Fruit fly (Drosophila melanogaster): ENCODE measurements around the gene CG32532.

CG32532 gene

dm6 chrX:19521753-19522383, 25.4 kb downstream of the CG32532 start, which contains the start of the genes Idh3a and CoRest (continued):
- no peak for TF ChIP-seq CG14667 (GFP tag; IDR thresholded peaks at IDR 0.05)
- no peak for TF ChIP-seq gem (tag; optimal IDR thresholded peaks at IDR 0.05)
- TF ChIP-seq CG6813 (GFP tag; optimal IDR thresholded peaks at IDR 0.05), result no peak
- TF ChIP-seq NC2β (GFP tag; optimal IDR thresholded peaks at IDR 0.05), result no peak
- peak; percentile 9 for TF ChIP-seq CG8478 (optimal IDR thresholded peaks at IDR 0.05)
- 0 out of 2 replicates have a peak, but pooled peaks have one; percentile 14 for TF ChIP-seq CG42726 (GFP tag; IDR thresholded peaks at IDR 0.05; ENCODE audit: partially characterized antibody)
- peak; percentile 76 for TF ChIP-seq CG1603 (tag; optimal IDR thresholded peaks at IDR 0.05)
- TF ChIP-seq Hmx (GFP tag; optimal IDR thresholded peaks at IDR 0.05), result no peak
- no peak for TF ChIP-seq btn (GFP tag; optimal IDR thresholded peaks at IDR 0.05)
- TF ChIP-seq stwl (tag; optimal IDR thresholded peaks at IDR 0.05), result peak; percentile 28
- no peak for TF ChIP-seq GATAe (GFP tag; conservative IDR thresholded peaks at IDR 0.05)
- peak; percentile 46; the same call in 2 of the 3 replicates for TF ChIP-seq CG34224 (GFP tag; IDR thresholded peaks at IDR 0.05; ENCODE audit: partially characterized antibody)
- TF ChIP-seq Nf-YA (GFP tag; IDR thresholded peaks at IDR 0.05), result no peak
- peak; percentile 54 for TF ChIP-seq CG9215 (GFP tag; IDR thresholded peaks at IDR 0.05)
- peak; percentile 67 for TF ChIP-seq seq (GFP tag; IDR thresholded peaks at IDR 0.05)
- TF ChIP-seq CG11696 (GFP tag; IDR thresholded peaks at IDR 0.05), result no peak
- 0 out of 3 replicates have a peak, but pooled peaks have one; percentile 19 for TF ChIP-seq zfh1 (GFP tag; IDR thresholded peaks at IDR 0.05)
- TF ChIP-seq zf30C (GFP tag; optimal IDR thresholded peaks at IDR 0.05), result no peak
- peak; percentile 33 for TF ChIP-seq CG30020 (tag; optimal IDR thresholded peaks at IDR 0.05)
- TF ChIP-seq YL-1 (GFP tag; optimal IDR thresholded peaks at IDR 0.05), result peak; percentile 10
- peak; percentile 2 for TF ChIP-seq Xbp1 (GFP tag; optimal IDR thresholded peaks at IDR 0.05)
- TF ChIP-seq CG2129 (GFP tag; IDR thresholded peaks at IDR 0.05; ENCODE audit: partially characterized antibody), result peak; percentile 38; the same call in 1 of the 2 replicates
- no peak for TF ChIP-seq CG6254 (GFP tag; optimal IDR thresholded peaks at IDR 0.05)
- TF ChIP-seq CG1647 (GFP tag; optimal IDR thresholded peaks at IDR 0.05), result no peak
- TF ChIP-seq chn (GFP tag; optimal IDR thresholded peaks at IDR 0.05), result peak; percentile 20
- TF ChIP-seq CG2120 (GFP tag; optimal IDR thresholded peaks at IDR 0.05), result peak; percentile 40
- 0 out of 4 replicates have a peak, but pooled peaks have one; percentile 48 for TF ChIP-seq chinmo (GFP tag; IDR thresholded peaks at IDR 0.05; ENCODE audit: partially characterized antibody)
- no peak for TF ChIP-seq Fer1 (GFP tag; optimal IDR thresholded peaks at IDR 0.05)
- TF ChIP-seq Lhr (GFP tag; optimal IDR thresholded peaks at IDR 0.05), result peak; percentile 45
- TF ChIP-seq pzg (GFP tag; optimal IDR thresholded peaks at IDR 0.05), result peak; percentile 75
- no peak for TF ChIP-seq grn (GFP tag; optimal IDR thresholded peaks at IDR 0.05)
- peak; percentile 0 for TF ChIP-seq fu2 (GFP tag; optimal IDR thresholded peaks at IDR 0.05)
- TF ChIP-seq Max (GFP tag; optimal IDR thresholded peaks at IDR 0.05), result peak; percentile 12
- TF ChIP-seq CG6272 (GFP tag; IDR thresholded peaks at IDR 0.05), result peak; percentile 28; the same call in 1 of the 2 replicates
- TF ChIP-seq CG2889 (GFP tag; IDR thresholded peaks at IDR 0.05), result 0 out of 3 replicates have a peak, but pooled peaks have one; percentile 26
- TF ChIP-seq sens (GFP tag), result peak; percentile 47
- TF ChIP-seq Fer2 (tag; optimal IDR thresholded peaks at IDR 0.05), result no peak
- TF ChIP-seq ase (GFP tag; IDR thresholded peaks at IDR 0.05), result no peak
- no peak for TF ChIP-seq D (optimal IDR thresholded peaks at IDR 0.05)
- no peak for TF ChIP-seq D (GFP tag; optimal IDR thresholded peaks at IDR 0.05)
- TF ChIP-seq caup (GFP tag; optimal IDR thresholded peaks at IDR 0.05; ENCODE audit: severe bottlenecking), result no peak
- peak; percentile 73 for TF ChIP-seq Med (GFP tag)
- TF ChIP-seq CG11093 (GFP tag; IDR thresholded peaks at IDR 0.05), result no peak
- no peak for TF ChIP-seq otp (GFP tag; IDR thresholded peaks at IDR 0.05)
- peak; percentile 40 for TF ChIP-seq HLH54F (GFP tag; optimal IDR thresholded peaks at IDR 0.05)
- no peak for TF ChIP-seq pum (GFP tag; optimal IDR thresholded peaks at IDR 0.05)
- TF ChIP-seq CG3847 (GFP tag; IDR thresholded peaks at IDR 0.05), result no peak; the same call in 1 of the 2 replicates
- TF ChIP-seq Bgb (GFP tag; IDR thresholded peaks at IDR 0.05; ENCODE audit: partially characterized antibody), result peak; percentile 63; the same call in 1 of the 2 replicates
- no peak for TF ChIP-seq bcd (GFP tag; optimal IDR thresholded peaks at IDR 0.05)
- no peak for TF ChIP-seq pros (GFP tag; optimal IDR thresholded peaks at IDR 0.05)

Measured in whole organism, embryonic.